Worm (Caenorhabditis elegans): ENCODE results near the gene C15F1.8.

C15F1.8 gene

ce11 chrII:7012592-7012991 is 35.0 kb upstream of the C15F1.8 start, which contains the start of gene sqv-7:
TSS of gene sqv-7 (minus strand) at chrII:7012692.
- no peak for TF ChIP-seq ztf-6 (GFP tag; IDR thresholded peaks at IDR 0.05)
- TF ChIP-seq nhr-179 (tag; optimal IDR thresholded peaks at IDR 0.05) = no peak
- TF ChIP-seq madf-8 (GFP tag; conservative IDR thresholded peaks at IDR 0.05) = no peak
- TF ChIP-seq dox-1 (GFP tag; IDR thresholded peaks at IDR 0.05) = no peak

DNA sequence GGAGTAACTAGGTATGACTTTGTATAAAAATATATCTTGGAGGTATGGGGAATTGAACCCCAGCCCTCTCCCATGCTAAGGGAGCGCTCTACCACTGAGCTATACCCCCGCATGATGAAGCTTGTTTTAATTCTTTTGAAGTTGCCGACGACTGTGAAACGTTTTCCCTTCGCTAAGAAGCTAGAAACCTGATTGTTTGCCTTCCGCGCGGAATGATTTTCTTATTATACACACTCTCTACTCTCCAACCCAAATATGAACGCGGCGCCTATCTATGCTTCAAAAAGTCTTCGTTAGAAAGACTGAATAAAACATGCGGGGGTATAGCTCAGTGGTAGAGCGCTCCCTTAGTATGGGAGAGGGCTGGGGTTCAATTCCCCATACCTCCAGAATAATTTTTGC is 25.3 kb upstream of the C15F1.8 start:
- TF ChIP-seq gei-17 (GFP tag; optimal IDR thresholded peaks at IDR 0.05) (no peak), tbp1 (GFP tag; optimal IDR thresholded peaks at IDR 0.05) (peak; percentile 89), cebp-1 (GFP tag; IDR thresholded peaks at IDR 0.05) (no peak), cebp-1 (tag; optimal IDR thresholded peaks at IDR 0.05) (peak; percentile 35), lin-35 (GFP tag; optimal IDR thresholded peaks at IDR 0.05) (no peak), F49E8.2 (tag; optimal IDR thresholded peaks at IDR 0.05; ENCODE audit: insufficient read depth) (peak; percentile 26), lin-26 (GFP tag; IDR thresholded peaks at IDR 0.05) (peak; percentile 80), egrh-3 (GFP tag; IDR thresholded peaks at IDR 0.05) (peak; percentile 49; the same call in 1 of the 2 replicates), F33H1.4 (GFP tag; IDR thresholded peaks at IDR 0.05) (0 out of 2 replicates have a peak, but pooled peaks have one; percentile 6), sptf-2 (GFP tag; optimal IDR thresholded peaks at IDR 0.05) (peak; percentile 36), lir-1 (GFP tag; conservative IDR thresholded peaks at IDR 0.05) (no peak), ztf-18 (tag; optimal IDR thresholded peaks at IDR 0.05) (peak; percentile 51), F37B4.10 (GFP tag; IDR thresholded peaks at IDR 0.05) (no peak), cebp-2 (GFP tag; IDR thresholded peaks at IDR 0.05) (0 out of 2 replicates have a peak, but pooled peaks have one; percentile 19), B0261.1 (tag; optimal IDR thresholded peaks at IDR 0.05) (peak; percentile 79), ztf-6 (GFP tag; IDR thresholded peaks at IDR 0.05) (0 out of 2 replicates have a peak, but pooled peaks have one; percentile 4), lsy-27 (tag; optimal IDR thresholded peaks at IDR 0.05; ENCODE audit: borderline replicate concordance, insufficient read depth) (no peak), sea-2 (GFP tag; IDR thresholded peaks at IDR 0.05) (no peak), hrde-1 (tag; optimal IDR thresholded peaks at IDR 0.05; ENCODE audit: borderline replicate concordance) (peak; percentile 34), hmg-1.2 (GFP tag; IDR thresholded peaks at IDR 0.05) (peak; percentile 54), B0336.3 (GFP tag; IDR thresholded peaks at IDR 0.05) (peak; percentile 39; the same call in 1 of the 2 replicates), F39B2.1 (GFP tag; IDR thresholded peaks at IDR 0.05) (no peak), lin-40 (tag; optimal IDR thresholded peaks at IDR 0.05) (peak; percentile 12), mcd-1 (GFP tag; IDR thresholded peaks at IDR 0.05) (no peak; the same call in 1 of the 2 replicates), ceh-58 (GFP tag; IDR thresholded peaks at IDR 0.05) (0 out of 2 replicates have a peak, but pooled peaks have one; percentile 48), B0035.1 (tag; optimal IDR thresholded peaks at IDR 0.05) (peak; percentile 3), snpc-1.3 (tag; optimal IDR thresholded peaks at IDR 0.05; ENCODE audit: insufficient read depth) (peak; percentile 34), Y79H2A.3 (GFP tag; conservative IDR thresholded peaks at IDR 0.05) (peak; percentile 76; the same call in 1 of the 2 replicates), let-526 (GFP tag; IDR thresholded peaks at IDR 0.05) (0 out of 2 replicates have a peak, but pooled peaks have one; percentile 26), snpc-4 (GFP tag; optimal IDR thresholded peaks at IDR 0.05) (peak; percentile 32), snpc-4 (tag; optimal IDR thresholded peaks at IDR 0.05) (peak in 2 of 4 experiments; percentile 26 to 41), lsl-1 (GFP tag; optimal IDR thresholded peaks at IDR 0.05) (peak; percentile 27), mes-4 (tag; optimal IDR thresholded peaks at IDR 0.05) (peak; percentile 62), F23B12.7 (tag; optimal IDR thresholded peaks at IDR 0.05; ENCODE audit: insufficient read depth) (peak; percentile 16), efl-1 (GFP tag; optimal IDR thresholded peaks at IDR 0.05) (no peak), madf-8 (GFP tag; conservative IDR thresholded peaks at IDR 0.05) (0 out of 2 replicates have a peak, but pooled peaks have one; percentile 9), nfyb-1 (GFP tag; IDR thresholded peaks at IDR 0.05) (0 out of 2 replicates have a peak, but pooled peaks have one; percentile 41), madf-6 (GFP tag; IDR thresholded peaks at IDR 0.05) (peak; percentile 57), D2030.7 (GFP tag; IDR thresholded peaks at IDR 0.05) (peak; percentile 52; the same call in 1 of the 2 replicates), ceh-27 (GFP tag; optimal IDR thresholded peaks at IDR 0.05) (peak; percentile 28), dox-1 (GFP tag; IDR thresholded peaks at IDR 0.05) (0 out of 2 replicates have a peak, but pooled peaks have one; percentile 55), ekl-4 (GFP tag; IDR thresholded peaks at IDR 0.05) (no peak), let-607 (tag; optimal IDR thresholded peaks at IDR 0.05) (peak in 1 of 2 experiments; percentile 39)
